Worm (Caenorhabditis elegans) whole organism, L2 larva: Measurements from ENCODE around the gene F39F10.3.

Experiments
- aly-2 ChIP-seq: fragments of 150-350 bp; optimal IDR thresholded peaks from 2 replicates; lab custom pipeline; 2014; ENCODE audit warnings: missing biosample characterization, missing genetic modification characterization
- elt-1 ChIP-seq: fragments of 150-350 bp; optimal IDR thresholded peaks from 2 replicates; lab custom pipeline; 2014; ENCODE audit warnings: missing biosample characterization, missing genetic modification characterization
- elt-3 ChIP-seq: sonication (generic microtip); optimal IDR thresholded peaks from 2 replicates; lab custom pipeline; 2017; ENCODE audit warnings: missing biosample characterization, missing genetic modification characterization
- lin-11 ChIP-seq: fragments of 150-350 bp; sonication (generic microtip); optimal IDR thresholded peaks from 2 replicates; lab custom pipeline; 2014; ENCODE audit warnings: missing biosample characterization, missing genetic modification characterization, inconsistent platforms, mixed read lengths
- lsy-2 ChIP-seq, 2 experiments: fragments of 150-350 bp in 1 of 2; sonication (generic microtip) in 1 of 2; optimal IDR thresholded peaks; 2 replicates each; lab custom pipeline; 2014 to 2017; ENCODE audit warnings: missing biosample characterization in 2 of 2, missing genetic modification characterization in 2 of 2
- nhr-77 ChIP-seq: fragments of 150-350 bp; optimal IDR thresholded peaks from 2 replicates; lab custom pipeline; 2014; ENCODE audit warnings: missing biosample characterization, missing genetic modification characterization
- snpc-4 ChIP-seq: fragments of 150-350 bp; optimal IDR thresholded peaks from 2 replicates; lab custom pipeline; 2014; ENCODE audit warnings: missing biosample characterization, missing genetic modification characterization
- unc-62 ChIP-seq: fragments of 150-350 bp; optimal IDR thresholded peaks from 2 replicates; lab custom pipeline; 2014; ENCODE audit warnings: missing biosample characterization, missing genetic modification reagents, missing genetic modification characterization

ce11 chrX:16880426-16880825 lies 11.4 kb upstream of the F39F10.3 start, which contains the start of gene acs-9:
- TF ChIP-seq unc-62 (no peak), elt-1 (tag; lab: Kevin White, UChicago) (no peak), lin-11 (tag; lab: Kevin White, UChicago) (no peak), nhr-77 (tag; lab: Kevin White, UChicago) (no peak), elt-3 (tag; lab: Kevin White, UChicago) (no peak), lsy-2 (tag; optimal IDR thresholded peaks at IDR 0.05; lab: Kevin White, UChicago) (no peak), snpc-4 (tag; lab: Kevin White, UChicago) (no peak), aly-2 (tag; lab: Kevin White, UChicago) (no peak)
